Fruit fly (Drosophila melanogaster) whole organism, embryonic: ENCODE data around the gene Tti1.

Experiments
- Antp ChIP-seq: fragments of 200-800 bp; sonication (Bioruptor generic); optimal IDR thresholded peaks from 3 replicates; lab custom pipeline; 2016; ENCODE audit warnings: missing biosample characterization, missing genetic modification characterization
- BtbVII ChIP-seq: fragments of 200-800 bp; sonication (Bioruptor generic); optimal IDR thresholded peaks from 3 replicates; lab custom pipeline; 2017; ENCODE audit warnings: missing biosample characterization, mild to moderate bottlenecking, missing genetic modification characterization
- CG12104 ChIP-seq: fragments of 200-800 bp; sonication (Bioruptor generic); optimal IDR thresholded peaks from 3 replicates; lab custom pipeline; 2016; ENCODE audit warnings: missing biosample characterization, missing genetic modification characterization
- CG12299 ChIP-seq: fragments of 200-800 bp; sonication (Bioruptor generic); optimal IDR thresholded peaks from 2 replicates; lab custom pipeline; 2018; ENCODE audit warnings: missing biosample characterization, mild to moderate bottlenecking, missing genetic modification characterization
- CG14710 ChIP-seq: fragments of 200-800 bp; sonication (Bioruptor generic); optimal IDR thresholded peaks from 3 replicates; lab custom pipeline; 2019; ENCODE audit warnings: missing biosample characterization, mild to moderate bottlenecking, missing genetic modification characterization, moderate library complexity
- CG15269 ChIP-seq: fragments of 200-800 bp; sonication (Bioruptor generic); optimal IDR thresholded peaks from 2 replicates; lab custom pipeline; 2018; ENCODE audit warnings: missing biosample characterization, mild to moderate bottlenecking, missing genetic modification characterization, moderate library complexity
- CG15514 ChIP-seq: fragments of 200-800 bp; sonication (Bioruptor generic); optimal IDR thresholded peaks from 3 replicates; lab custom pipeline; 2017; ENCODE audit warnings: missing biosample characterization, missing genetic modification characterization, mild to moderate bottlenecking, moderate library complexity, missing genetic modification reagents
- CG16813 ChIP-seq: fragments of 200-800 bp; sonication (Bioruptor generic); IDR thresholded peaks from 3 replicates; pipeline ENCODE4 v1.3.6; 2022; ENCODE audit warnings: missing biosample characterization, missing genetic modification characterization; ENCODE audit not compliant: partially characterized antibody
- CG17802 ChIP-seq: fragments of 200-800 bp; sonication (Bioruptor generic); optimal IDR thresholded peaks from 2 replicates; lab custom pipeline; 2018; ENCODE audit warnings: missing biosample characterization, mild to moderate bottlenecking, missing genetic modification characterization, moderate library complexity
- CG18011 ChIP-seq: fragments of 200-800 bp; sonication (Bioruptor generic); optimal IDR thresholded peaks from 2 replicates; lab custom pipeline; 2017; ENCODE audit warnings: missing biosample characterization, missing genetic modification characterization, mild to moderate bottlenecking, moderate library complexity, missing genotype
- CG18619 ChIP-seq: fragments of 200-800 bp; sonication (Bioruptor generic); optimal IDR thresholded peaks from 3 replicates; lab custom pipeline; 2017; ENCODE audit warnings: missing biosample characterization, mild to moderate bottlenecking, missing genetic modification characterization
- CG2116 ChIP-seq: fragments of 200-800 bp; sonication (Bioruptor generic); optimal IDR thresholded peaks from 3 replicates; lab custom pipeline; 2018; ENCODE audit warnings: missing biosample characterization, mild to moderate bottlenecking, missing genetic modification characterization
- CG3281 ChIP-seq: fragments of 200-800 bp; sonication (Bioruptor generic); optimal IDR thresholded peaks from 3 replicates; lab custom pipeline; 2017; ENCODE audit warnings: missing biosample characterization, mild to moderate bottlenecking, missing genetic modification characterization
- CG34224 ChIP-seq: fragments of 200-800 bp; sonication (Bioruptor generic); IDR thresholded peaks from 3 replicates; pipeline ENCODE4 v1.3.6; 2022; ENCODE audit warnings: missing biosample characterization, missing genetic modification characterization; ENCODE audit not compliant: partially characterized antibody
- CG34422 ChIP-seq: fragments of 200-800 bp; sonication (Bioruptor generic); IDR thresholded peaks from 3 replicates; pipeline ENCODE4 v1.3.6; 2022; ENCODE audit warnings: missing biosample characterization, missing genetic modification characterization
- CG4617 ChIP-seq: fragments of 200-800 bp; sonication (Bioruptor generic); optimal IDR thresholded peaks from 3 replicates; lab custom pipeline; 2016; ENCODE audit warnings: missing biosample characterization, missing genetic modification characterization, borderline replicate concordance
- CG5245 ChIP-seq: fragments of 200-800 bp; sonication (Bioruptor generic); optimal IDR thresholded peaks from 3 replicates; lab custom pipeline; 2016; ENCODE audit warnings: missing biosample characterization, missing genetic modification characterization
- CG7928 ChIP-seq: fragments of 200-800 bp; sonication (Bioruptor generic); optimal IDR thresholded peaks from 2 replicates; lab custom pipeline; 2017; ENCODE audit warnings: missing biosample characterization, mild to moderate bottlenecking, missing genetic modification characterization
- CG8478 ChIP-seq: fragments of >200 bp; optimal IDR thresholded peaks from 2 replicates; lab custom pipeline; 2018
- CTCF ChIP-seq: fragments of 200-800 bp; sonication (Bioruptor generic); optimal IDR thresholded peaks from 2 replicates; lab custom pipeline; 2017; ENCODE audit warnings: missing biosample characterization, mild to moderate bottlenecking, missing genetic modification characterization, moderate library complexity
- Doc3 ChIP-seq: fragments of 200-800 bp; sonication (Bioruptor generic); IDR thresholded peaks from 3 replicates; pipeline ENCODE4 v1.3.6; 2022; ENCODE audit warnings: missing biosample characterization, missing genetic modification characterization; ENCODE audit not compliant: partially characterized antibody
- Dref ChIP-seq: fragments of 200-800 bp; sonication (Bioruptor generic); IDR thresholded peaks from 2 replicates; pipeline ENCODE4 v1.3.6; 2022; ENCODE audit warnings: missing biosample characterization, missing genetic modification characterization
- E2f2 ChIP-seq: fragments of 200-800 bp; sonication (Bioruptor generic); IDR thresholded peaks from 2 replicates; pipeline ENCODE4 v1.3.6; 2022; ENCODE audit warnings: missing biosample characterization, missing genetic modification characterization
- H2.0 ChIP-seq: fragments of 200-800 bp; sonication (Bioruptor generic); IDR thresholded peaks from 2 replicates; pipeline ENCODE4 v1.3.6; 2022; ENCODE audit warnings: missing biosample characterization, missing genetic modification characterization
- HLH4C ChIP-seq: fragments of 200-800 bp; sonication (Bioruptor generic); IDR thresholded peaks from 3 replicates; pipeline ENCODE4 v1.3.6; 2022; ENCODE audit warnings: missing biosample characterization, missing genetic modification characterization; ENCODE audit not compliant: partially characterized antibody
- Max ChIP-seq: fragments of 200-800 bp; sonication (Bioruptor generic); optimal IDR thresholded peaks from 2 replicates; lab custom pipeline; 2016; ENCODE audit warnings: missing biosample characterization, mild to moderate bottlenecking, missing genetic modification characterization
- Myb ChIP-seq: fragments of 200-800 bp; sonication (Bioruptor generic); optimal IDR thresholded peaks from 2 replicates; lab custom pipeline; 2016; ENCODE audit warnings: missing biosample characterization, missing genetic modification characterization
- NK7.1 ChIP-seq: fragments of 200-800 bp; sonication (Bioruptor generic); optimal IDR thresholded peaks from 3 replicates; lab custom pipeline; 2016; ENCODE audit warnings: missing biosample characterization, missing genetic modification characterization
- Nf-YA ChIP-seq: fragments of 200-800 bp; sonication (Bioruptor generic); IDR thresholded peaks from 2 replicates; pipeline ENCODE4 v1.3.6; 2022; ENCODE audit warnings: missing biosample characterization, missing genetic modification characterization
- Poxn ChIP-seq: fragments of 200-800 bp; sonication (Bioruptor generic); IDR thresholded peaks from 2 replicates; pipeline ENCODE4 v1.3.6; 2022; ENCODE audit warnings: missing biosample characterization, missing genetic modification characterization
- Scr ChIP-seq: fragments of 200-800 bp; sonication (Bioruptor generic); IDR thresholded peaks from 2 replicates; pipeline ENCODE4 v1.3.6; 2022; ENCODE audit warnings: missing biosample characterization, missing genetic modification characterization; ENCODE audit not compliant: partially characterized antibody
- Trl ChIP-seq, 3 experiments: fragments of >200 bp in 2 of 3; fragments of 200-800 bp in 1 of 3; sonication (Bioruptor generic) in 1 of 3; optimal IDR thresholded peaks; 2 replicates in 1 of 3; 3 replicates in 2 of 3; lab custom pipeline; 2016 to 2017; ENCODE audit warnings: missing biosample characterization in 1 of 3, missing genetic modification characterization in 1 of 3
- da ChIP-seq: fragments of 200-800 bp; sonication (Bioruptor generic); optimal IDR thresholded peaks from 2 replicates; lab custom pipeline; 2016; ENCODE audit warnings: missing biosample characterization, missing genetic modification characterization
- dati ChIP-seq: fragments of 200-800 bp; sonication (Bioruptor generic); IDR thresholded peaks from 2 replicates; pipeline ENCODE4 v1.3.6; 2022; ENCODE audit warnings: missing biosample characterization, missing genetic modification characterization
- dimm ChIP-seq: fragments of 200-800 bp; sonication (Bioruptor generic); IDR thresholded peaks from 2 replicates; pipeline ENCODE4 v1.3.6; 2022; ENCODE audit warnings: missing biosample characterization, missing genetic modification characterization
- dmrt11E ChIP-seq: fragments of 200-800 bp; sonication (Bioruptor generic); optimal IDR thresholded peaks from 3 replicates; lab custom pipeline; 2018; ENCODE audit warnings: missing biosample characterization, mild to moderate bottlenecking, missing genetic modification characterization, moderate library complexity
- fd64A ChIP-seq: fragments of 200-800 bp; sonication (Bioruptor generic); optimal IDR thresholded peaks from 3 replicates; lab custom pipeline; 2018; ENCODE audit warnings: missing biosample characterization, mild to moderate bottlenecking, missing genetic modification characterization
- gfzf ChIP-seq: fragments of 200-800 bp; sonication (Bioruptor generic); optimal IDR thresholded peaks from 2 replicates; lab custom pipeline; 2016; ENCODE audit warnings: missing biosample characterization, mild to moderate bottlenecking, missing genetic modification characterization, moderate library complexity
- gro ChIP-seq: fragments of 200-800 bp; sonication (Bioruptor generic); optimal IDR thresholded peaks from 2 replicates; lab custom pipeline; 2016; ENCODE audit warnings: missing biosample characterization, missing genetic modification characterization
- hkb ChIP-seq, 2 experiments: fragments of 200-800 bp in 1 of 2; fragments of >200 bp in 1 of 2; sonication (Bioruptor generic) in 1 of 2; IDR thresholded peaks in 1 of 2; optimal IDR thresholded peaks in 1 of 2; 2 replicates each; pipeline versions ENCODE4 v1.3.6 to Lab custom; 2017 to 2022; ENCODE audit warnings: missing biosample characterization in 1 of 2, missing genetic modification characterization in 1 of 2
- jumu ChIP-seq: fragments of 200-800 bp; sonication (Bioruptor generic); optimal IDR thresholded peaks from 3 replicates; lab custom pipeline; 2016; ENCODE audit warnings: missing biosample characterization, missing genetic modification characterization
- pan ChIP-seq, 4 experiments: fragments of >200 bp in 3 of 4; fragments of 200-800 bp in 1 of 4; sonication (Bioruptor generic) in 1 of 4; optimal IDR thresholded peaks in 3 of 4; IDR thresholded peaks in 1 of 4; 2 replicates each; pipeline versions ENCODE4 v1.3.6 to Lab custom; 2017 to 2022; ENCODE audit warnings: missing biosample characterization in 2 of 4, missing genetic modification characterization in 2 of 4, mixed read lengths in 1 of 4
- sqz ChIP-seq: fragments of 200-800 bp; sonication (Bioruptor generic); optimal IDR thresholded peaks from 3 replicates; lab custom pipeline; 2018; ENCODE audit warnings: missing biosample characterization, mild to moderate bottlenecking, missing genetic modification characterization
- twi ChIP-seq: fragments of 200-800 bp; optimal IDR thresholded peaks from 2 replicates; lab custom pipeline; 2019; ENCODE audit warnings: missing biosample characterization, mild to moderate bottlenecking, missing genetic modification characterization, moderate library complexity
- unc-4 ChIP-seq: fragments of 200-800 bp; sonication (Bioruptor generic); IDR thresholded peaks from 2 replicates; pipeline ENCODE4 v1.3.6; 2022; ENCODE audit warnings: missing biosample characterization, missing genetic modification characterization; ENCODE audit not compliant: partially characterized antibody
- z ChIP-seq: fragments of 200-800 bp; sonication (Bioruptor generic); IDR thresholded peaks from 3 replicates; pipeline ENCODE4 v1.3.6; 2022; ENCODE audit warnings: missing biosample characterization, missing genetic modification characterization
- zen2 ChIP-seq: fragments of 200-800 bp; sonication (Bioruptor generic); IDR thresholded peaks from 3 replicates; pipeline ENCODE4 v1.3.6; 2022; ENCODE audit warnings: missing biosample characterization, missing genetic modification characterization; ENCODE audit not compliant: partially characterized antibody

The Tti1 gene

DNA sequence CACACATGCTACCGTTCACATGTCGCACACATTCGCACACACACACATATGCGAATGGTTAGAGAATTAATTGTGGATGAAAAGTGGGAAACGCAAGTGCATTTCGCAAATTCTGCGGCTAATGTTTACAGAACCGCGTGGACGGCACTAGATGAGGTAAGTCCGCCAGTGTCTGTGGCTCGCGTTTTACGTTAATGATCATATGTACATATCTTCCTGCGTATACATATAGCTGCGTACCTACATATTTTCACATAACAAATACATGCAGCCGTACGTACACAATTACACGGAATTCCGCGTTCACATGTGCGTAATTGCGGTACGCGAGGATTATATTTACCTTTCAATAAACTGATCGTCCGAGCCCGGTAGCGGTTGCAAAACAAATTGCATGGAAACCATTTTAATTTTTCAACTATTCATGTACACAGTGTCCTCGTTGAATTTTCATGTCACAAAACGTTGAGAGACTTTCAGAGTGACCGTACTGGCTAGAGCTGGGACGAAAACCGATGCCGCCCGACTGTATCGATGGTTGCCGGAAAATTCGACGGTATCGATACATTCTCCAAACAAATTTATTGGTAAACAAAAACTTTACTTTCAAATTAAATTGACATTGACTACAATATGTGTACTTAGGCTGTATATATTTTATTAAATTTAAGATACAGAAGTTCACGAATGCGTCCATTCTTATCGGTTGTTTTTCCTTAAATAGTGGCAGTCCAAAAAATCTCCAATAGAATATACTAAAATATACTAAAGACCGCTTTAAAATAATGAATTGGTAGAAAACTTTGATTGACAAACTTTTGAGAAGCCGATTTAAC lies 29.1 kb downstream of the Tti1 start, which contains the start of gene hyd (continued):
- TF ChIP-seq CG18619 (GFP tag; lab: Kevin White, UChicago) (no peak), CG12104 (GFP tag; lab: Kevin White, UChicago) (no peak), HLH4C (GFP tag; lab: Robert Waterston, UW) (peak; percentile 84), gfzf (peak; percentile 61), Myb (GFP tag; lab: Kevin White, UChicago) (peak; percentile 76), dmrt11E (tag; lab: Kevin White, UChicago) (no peak), Antp (GFP tag; lab: Kevin White, UChicago) (no peak), zen2 (GFP tag; lab: Robert Waterston, UW) (peak; percentile 66), hkb (optimal IDR thresholded peaks at IDR 0.05; lab: Kevin White, UChicago) (no peak), hkb (GFP tag; IDR thresholded peaks at IDR 0.05; lab: Robert Waterston, UW) (peak; percentile 6; the same call in 1 of the 2 replicates), da (GFP tag; lab: Kevin White, UChicago) (no peak), unc-4 (peak; percentile 81), BtbVII (no peak), CG17802 (tag; lab: Kevin White, UChicago) (no peak), dimm (GFP tag; lab: Robert Waterston, UW) (no peak), Scr (GFP tag; lab: Robert Waterston, UW) (peak; percentile 88), CG5245 (GFP tag; lab: Kevin White, UChicago) (no peak), H2.0 (no peak), CTCF (GFP tag; lab: Kevin White, UChicago) (peak; percentile 34), CG34224 (peak; percentile 74), CG15514 (GFP tag; lab: Kevin White, UChicago) (no peak), NK7.1 (no peak), Nf-YA (GFP tag; lab: Robert Waterston, UW) (peak; percentile 33; the same call in 1 of the 2 replicates), Dref (GFP tag; lab: Robert Waterston, UW) (peak; percentile 89), gro (GFP tag; lab: Kevin White, UChicago) (no peak), Max (GFP tag; lab: Kevin White, UChicago) (no peak), Doc3 (peak; percentile 78; the same call in 2 of the 3 replicates), CG7928 (GFP tag; lab: Kevin White, UChicago) (no peak), CG15269 (tag; lab: Kevin White, UChicago) (no peak), CG4617 (GFP tag; lab: Kevin White, UChicago) (peak; percentile 88), CG8478 (lab: Kevin White, UChicago) (peak; percentile 84), CG16813 (GFP tag; lab: Robert Waterston, UW) (peak; percentile 87), z (no peak), twi (tag; lab: Kevin White, UChicago) (no peak), sqz (GFP tag; lab: Kevin White, UChicago) (no peak), pan (optimal IDR thresholded peaks at IDR 0.05; lab: Kevin White, UChicago) (no peak), pan (GFP tag; optimal IDR thresholded peaks at IDR 0.05 in 1 of 2, IDR thresholded peaks at IDR 0.05 in 1 of 2) (no peak), CG2116 (GFP tag; lab: Kevin White, UChicago) (peak; percentile 80), CG18011 (GFP tag; lab: Kevin White, UChicago) (no peak), dati (no peak), fd64A (GFP tag; lab: Kevin White, UChicago) (no peak), CG34422 (peak; percentile 71; the same call in 1 of the 3 replicates), CG3281 (GFP tag; lab: Kevin White, UChicago) (no peak), jumu (GFP tag; lab: Kevin White, UChicago) (no peak), Trl (optimal IDR thresholded peaks at IDR 0.05; lab: Kevin White, UChicago) (no peak), Trl (GFP tag; optimal IDR thresholded peaks at IDR 0.05; lab: Kevin White, UChicago) (no peak), CG12299 (no peak), Poxn (GFP tag; lab: Robert Waterston, UW) (no peak), E2f2 (GFP tag; lab: Robert Waterston, UW) (peak; percentile 51; the same call in 1 of the 2 replicates), CG14710 (peak; percentile 63)
